Worm (Caenorhabditis elegans) whole organism, young adult: ENCODE measurements around the gene F38E1.3.

Source experiments
- athp-1 ChIP-seq: sonication (generic microtip); optimal IDR thresholded peaks from 2 replicates; lab custom pipeline; 2017; ENCODE audit warnings: mild to moderate bottlenecking, missing genetic modification characterization, missing compliant biosample characterization
- attf-5 ChIP-seq: fragments of 200-800 bp; sonication (Bioruptor generic); optimal IDR thresholded peaks from 2 replicates; lab custom pipeline; 2018; ENCODE audit warnings: mild to moderate bottlenecking, missing genetic modification characterization, missing compliant biosample characterization
- him-1 ChIP-seq: sonication (generic microtip); optimal IDR thresholded peaks from 2 replicates; lab custom pipeline; 2016; ENCODE audit warnings: missing genotype, missing genetic modification reagents, missing genetic modification characterization, missing compliant biosample characterization
- pha-4 ChIP-seq: fragments of 150-350 bp; sonication (generic microtip); optimal IDR thresholded peaks from 2 replicates; lab custom pipeline; 2014; ENCODE audit warnings: missing biosample characterization, missing genetic modification reagents, missing genetic modification characterization
- unc-62 ChIP-seq: fragments of 150-350 bp; optimal IDR thresholded peaks from 2 replicates; lab custom pipeline; 2014; ENCODE audit warnings: missing biosample characterization, missing genetic modification reagents, missing genetic modification characterization
- zim-3 ChIP-seq: sonication (generic microtip); optimal IDR thresholded peaks from 2 replicates; lab custom pipeline; 2017; ENCODE audit warnings: mild to moderate bottlenecking, missing genetic modification characterization, moderate library complexity, missing compliant biosample characterization

ce11 chrV:8342416-8342815 lies 33.5 kb upstream of the F38E1.3 start:
- TF ChIP-seq athp-1 (tag; lab: Kevin White, UChicago) (no peak), him-1 (tag; lab: Kevin White, UChicago) (no peak), attf-5 (GFP tag; lab: Kevin White, UChicago) (no peak), unc-62 (no peak), pha-4 (no peak), zim-3 (no peak)
